Worm (Caenorhabditis elegans) whole organism, L4 larva: ENCODE results near the gene nhr-12.
"Not testable (repeated sequence)": the region's sequence is repeated elsewhere in the genome, so short reads cannot be mapped to it uniquely, and the experiment has no call there.

Experiments
- fkh-10 ChIP-seq: fragments of 150-350 bp; optimal IDR thresholded peaks from 2 replicates; lab custom pipeline; 2014; ENCODE audit warnings: missing biosample characterization, missing genetic modification reagents, missing genetic modification characterization
- fos-1 ChIP-seq: fragments of 150-350 bp; optimal IDR thresholded peaks from 2 replicates; lab custom pipeline; 2014; ENCODE audit warnings: missing biosample characterization, missing genetic modification characterization
- mep-1 ChIP-seq: fragments of 150-350 bp; sonication (generic microtip); optimal IDR thresholded peaks from 3 replicates; lab custom pipeline; 2014; ENCODE audit warnings: missing biosample characterization, missing genetic modification characterization
- nhr-25 ChIP-seq: sonication (generic microtip); optimal IDR thresholded peaks from 2 replicates; lab custom pipeline; 2017; ENCODE audit warnings: missing genetic modification characterization, mild to moderate bottlenecking, missing compliant biosample characterization, antibody characterized with exemption, moderate library complexity, borderline replicate concordance; ENCODE audit not compliant: insufficient read depth
- zfp-3 ChIP-seq: fragments of 200-800 bp; sonication (Bioruptor generic); conservative IDR thresholded peaks from 2 replicates; pipeline ENCODE4 v1.3.6; 2022; ENCODE audit warnings: missing genetic modification reagents, missing genetic modification characterization, missing compliant biosample characterization

DNA sequence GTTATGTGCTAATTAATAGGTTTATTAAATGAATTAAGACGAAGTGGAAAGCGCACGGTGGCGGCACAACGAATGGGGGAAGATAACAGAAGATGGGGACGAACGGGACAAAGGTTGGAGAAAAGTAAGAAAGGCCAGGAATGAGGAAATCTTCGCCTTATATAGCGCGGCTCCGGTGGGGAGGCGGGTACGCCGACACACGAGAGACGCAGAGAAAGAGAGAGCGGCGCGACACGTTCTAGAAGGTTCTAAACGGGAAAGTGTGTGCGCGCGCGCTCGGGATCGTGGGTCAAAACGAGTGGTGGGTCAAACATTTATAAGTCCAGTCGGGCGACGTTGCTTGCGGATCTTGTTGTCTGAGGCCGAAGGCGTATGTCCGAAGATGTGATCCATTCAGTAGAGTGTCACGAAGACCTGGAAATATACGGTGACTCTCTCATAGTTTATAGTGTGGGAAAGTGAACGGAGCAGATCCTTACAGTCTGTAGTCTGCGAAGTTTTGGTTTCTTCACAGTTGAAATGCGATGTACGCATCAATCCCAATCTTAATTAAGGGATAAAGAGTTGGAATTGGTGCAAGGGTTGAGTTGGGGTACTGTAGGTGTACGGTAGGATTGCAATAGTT, 34.5 kb downstream of the nhr-12 start:
- TF ChIP-seq fkh-10 (GFP tag; lab: Kevin White, UChicago); nhr-25; fos-1 (tag; lab: Kevin White, UChicago); mep-1 (tag; lab: Kevin White, UChicago): not testable (repeated sequence)
- TF ChIP-seq zfp-3 (GFP tag; lab: Robert Waterston, UW), result 0 out of 2 replicates have a peak, but pooled peaks have one; percentile 54
